Worm (Caenorhabditis elegans): ENCODE results near the gene srh-28.

DNA sequence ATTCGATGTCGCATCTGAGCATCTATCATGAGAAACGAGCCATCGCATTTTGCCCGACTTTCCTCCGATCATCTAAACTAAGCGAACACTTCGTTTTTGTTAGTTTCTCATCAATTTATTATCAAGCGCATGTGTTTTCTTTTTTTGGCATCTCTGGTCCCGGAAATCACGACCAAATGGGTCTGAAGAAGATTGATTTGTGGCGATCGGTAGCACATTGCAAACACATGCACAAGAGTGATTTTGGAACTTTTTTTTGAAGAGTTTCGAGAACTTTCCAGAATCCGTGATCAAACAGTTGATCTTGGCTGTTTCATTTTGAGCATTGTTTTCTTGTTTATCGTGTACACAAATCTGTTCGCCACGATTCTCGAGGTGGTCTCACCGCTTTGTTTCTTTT lies 22.4 kb downstream of the srh-28 start:
- TF ChIP-seq rcor-1 (GFP tag; IDR thresholded peaks at IDR 0.05) = no peak
- TF ChIP-seq lsy-27 (tag; optimal IDR thresholded peaks at IDR 0.05; ENCODE audit: borderline replicate concordance, insufficient read depth) = no peak
- no peak for TF ChIP-seq tbp1 (GFP tag; optimal IDR thresholded peaks at IDR 0.05)
- no peak for TF ChIP-seq ztf-3 (GFP tag; optimal IDR thresholded peaks at IDR 0.05)
- no peak for TF ChIP-seq mcd-1 (GFP tag; IDR thresholded peaks at IDR 0.05)
- no peak for TF ChIP-seq dox-1 (GFP tag; IDR thresholded peaks at IDR 0.05)
